Worm (Caenorhabditis elegans) whole organism, L3 larva: ENCODE results near the gene nlp-19.

Source experiments
- aly-2 ChIP-seq: fragments of 150-350 bp; optimal IDR thresholded peaks from 2 replicates; lab custom pipeline; 2014; ENCODE audit warnings: missing biosample characterization, missing genetic modification characterization
- ama-1 ChIP-seq: fragments of 150-350 bp; optimal IDR thresholded peaks from 2 replicates; lab custom pipeline; 2018
- fkh-2 ChIP-seq: fragments of 150-350 bp; optimal IDR thresholded peaks from 2 replicates; lab custom pipeline; 2014; ENCODE audit warnings: missing biosample characterization, missing genetic modification reagents, missing genetic modification characterization
- nhr-237 ChIP-seq: fragments of 150-350 bp; optimal IDR thresholded peaks from 2 replicates; lab custom pipeline; 2014; ENCODE audit warnings: missing biosample characterization, missing genetic modification characterization

- TF ChIP-seq nhr-237 (tag; lab: Kevin White, UChicago) (no peak), aly-2 (tag; lab: Kevin White, UChicago) (no peak), fkh-2 (tag; lab: Kevin White, UChicago) (no peak), ama-1 (lab: Kevin White, UChicago) (no peak)
These were observed 47.8 kb upstream of the nlp-19 start, which contains the start of gene F47B10.8 for ce11 chrX:10910716-10911115.
